Worm (Caenorhabditis elegans): ENCODE measurements around the gene ins-21.

ins-21 gene

DNA sequence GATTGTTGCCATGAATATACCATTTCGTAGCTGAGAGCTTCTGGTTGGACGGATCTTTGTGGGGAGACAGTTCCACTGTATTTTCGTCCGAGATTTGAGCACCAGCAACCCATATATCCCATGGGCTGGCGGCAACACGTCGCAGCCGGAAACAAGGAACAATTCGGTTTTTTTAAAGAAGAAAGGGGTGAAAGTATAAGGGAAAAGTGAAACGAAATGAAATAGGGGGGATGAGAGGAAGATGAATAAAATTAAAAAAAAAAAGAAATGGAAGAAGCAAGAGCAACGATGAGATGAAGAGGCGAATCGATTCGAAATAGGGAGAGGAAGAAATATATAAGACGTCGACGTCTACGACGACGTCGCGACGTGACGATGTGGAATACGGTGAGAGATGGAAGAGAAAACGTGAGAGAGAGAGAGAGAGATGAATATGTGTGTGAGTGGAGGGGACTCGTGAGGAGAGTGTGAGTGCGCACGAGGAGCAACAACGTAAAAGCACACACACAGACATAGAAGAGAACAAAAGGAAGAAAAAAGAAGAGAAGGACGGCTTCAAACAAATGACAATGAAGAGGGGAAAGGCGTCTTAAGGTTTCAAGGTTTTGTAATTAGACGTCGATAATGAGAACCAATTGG lies 7.0 kb upstream of the ins-21 start, which contains the start of gene rgs-1 (continued):
- TF ChIP-seq hlh-17 (GFP tag; optimal IDR thresholded peaks at IDR 0.05; ENCODE audit: borderline replicate concordance) (no peak), isw-1 (GFP tag; IDR thresholded peaks at IDR 0.05) (0 out of 2 replicates have a peak, but pooled peaks have one; percentile 6), nhr-77 (tag; optimal IDR thresholded peaks at IDR 0.05) (no peak), fkh-10 (GFP tag; optimal IDR thresholded peaks at IDR 0.05) (peak; percentile 61), nhr-71 (tag; optimal IDR thresholded peaks at IDR 0.05) (peak; percentile 75), nhr-11 (tag; optimal IDR thresholded peaks at IDR 0.05) (no peak), irx-1 (tag; optimal IDR thresholded peaks at IDR 0.05) (no peak), lin-15B (tag; optimal IDR thresholded peaks at IDR 0.05) (no peak), fkh-8 (tag; optimal IDR thresholded peaks at IDR 0.05) (peak; percentile 79), skn-1 (tag; optimal IDR thresholded peaks at IDR 0.05) (peak; percentile 24), egl-27 (tag; optimal IDR thresholded peaks at IDR 0.05) (no peak), lin-13 (GFP tag; optimal IDR thresholded peaks at IDR 0.05) (no peak), mdl-1 (tag; optimal IDR thresholded peaks at IDR 0.05) (peak in 1 of 2 experiments; percentile 4), ceh-90 (tag; optimal IDR thresholded peaks at IDR 0.05) (no peak), nhr-90 (tag; optimal IDR thresholded peaks at IDR 0.05; ENCODE audit: poor library complexity) (no peak), nhr-20 (tag; optimal IDR thresholded peaks at IDR 0.05) (no peak), xbp-1 (tag; optimal IDR thresholded peaks at IDR 0.05) (peak; percentile 49), Y116A8C.19 (tag; optimal IDR thresholded peaks at IDR 0.05; ENCODE audit: borderline replicate concordance) (no peak), mab-9 (GFP tag; IDR thresholded peaks at IDR 0.05) (no peak), mef-2 (tag; optimal IDR thresholded peaks at IDR 0.05) (no peak), nhr-12 (tag; optimal IDR thresholded peaks at IDR 0.05) (no peak), F16B12.6 (tag; optimal IDR thresholded peaks at IDR 0.05) (no peak), lin-39 (tag; optimal IDR thresholded peaks at IDR 0.05) (no peak), jun-1 (tag; optimal IDR thresholded peaks at IDR 0.05) (no peak), ceh-88 (GFP tag; IDR thresholded peaks at IDR 0.05) (no peak), egl-13 (tag; optimal IDR thresholded peaks at IDR 0.05) (peak; percentile 10), nhr-85 (tag) (no peak), sox-4 (tag; optimal IDR thresholded peaks at IDR 0.05) (no peak), grh-1 (GFP tag; IDR thresholded peaks at IDR 0.05) (no peak), unc-130 (tag; optimal IDR thresholded peaks at IDR 0.05) (no peak), pqm-1 (tag; optimal IDR thresholded peaks at IDR 0.05) (no peak), unc-86 (tag; optimal IDR thresholded peaks at IDR 0.05) (peak; percentile 74), blmp-1 (tag; optimal IDR thresholded peaks at IDR 0.05) (no peak), hpl-2 (GFP tag; optimal IDR thresholded peaks at IDR 0.05) (no peak), ztf-4 (tag; optimal IDR thresholded peaks at IDR 0.05) (no peak), ceh-8 (GFP tag; optimal IDR thresholded peaks at IDR 0.05) (no peak), lin-14 (GFP tag; optimal IDR thresholded peaks at IDR 0.05) (peak; percentile 82), efl-1 (optimal IDR thresholded peaks at IDR 0.05) (peak; percentile 38 to 49), efl-1 (GFP tag; optimal IDR thresholded peaks at IDR 0.05 in 1 of 2) (no peak), aha-1 (tag; optimal IDR thresholded peaks at IDR 0.05) (no peak), snu-23 (GFP tag; optimal IDR thresholded peaks at IDR 0.05) (peak; percentile 55)

ce11 chrIII:10018007-10018406 lies 5.5 kb upstream of the ins-21 start:
- TF ChIP-seq fkh-8 (tag; optimal IDR thresholded peaks at IDR 0.05) (peak; percentile 6), alr-1 (tag; optimal IDR thresholded peaks at IDR 0.05; ENCODE audit: borderline replicate concordance) (no peak), snpc-4 (tag; optimal IDR thresholded peaks at IDR 0.05) (peak; percentile 25), nhr-237 (tag; optimal IDR thresholded peaks at IDR 0.05) (no peak), ceh-8 (GFP tag; optimal IDR thresholded peaks at IDR 0.05) (peak; percentile 43)
